Worm (Caenorhabditis elegans) whole organism, young adult: Measurements from ENCODE around the gene Y62F5A.9.

ENCODE experiments used
- B0019.2 ChIP-seq: fragments of 200-800 bp; sonication (Bioruptor generic); conservative IDR thresholded peaks from 2 replicates; pipeline ENCODE4 v1.3.6; 2022; ENCODE audit warnings: missing genetic modification reagents, missing genetic modification characterization, missing compliant biosample characterization
- B0336.3 ChIP-seq: fragments of 200-800 bp; sonication (Bioruptor generic); IDR thresholded peaks from 2 replicates; pipeline ENCODE4 v1.3.6; 2022; ENCODE audit warnings: missing genetic modification characterization, missing compliant biosample characterization
- D2030.7 ChIP-seq: fragments of 200-800 bp; sonication (Bioruptor generic); IDR thresholded peaks from 2 replicates; pipeline ENCODE4 v1.3.6; 2022; ENCODE audit warnings: missing genetic modification reagents, missing genetic modification characterization, missing compliant biosample characterization
- F33H1.4 ChIP-seq: fragments of 200-800 bp; sonication (Bioruptor generic); IDR thresholded peaks from 2 replicates; pipeline ENCODE4 v1.3.6; 2022; ENCODE audit warnings: missing genetic modification reagents, missing genetic modification characterization, missing compliant biosample characterization
- F39B2.1 ChIP-seq: fragments of 200-800 bp; sonication (Bioruptor generic); IDR thresholded peaks from 2 replicates; pipeline ENCODE4 v1.3.6; 2022; ENCODE audit warnings: missing genetic modification reagents, missing genetic modification characterization, missing compliant biosample characterization
- F57C9.4 ChIP-seq: sonication (generic microtip); optimal IDR thresholded peaks from 2 replicates; lab custom pipeline; 2017; ENCODE audit warnings: mild to moderate bottlenecking, missing genetic modification characterization, missing compliant biosample characterization
- Y53G8AR.9 ChIP-seq: fragments of 200-800 bp; sonication (Bioruptor generic); conservative IDR thresholded peaks from 2 replicates; pipeline ENCODE4 v1.3.6; 2022; ENCODE audit warnings: missing genetic modification reagents, missing genetic modification characterization, missing compliant biosample characterization
- Y95B8A.8 ChIP-seq: fragments of 200-800 bp; sonication (Bioruptor generic); IDR thresholded peaks from 2 replicates; pipeline ENCODE4 v1.3.6; 2022; ENCODE audit warnings: missing genetic modification reagents, missing genetic modification characterization, missing compliant biosample characterization
- aptf-3 ChIP-seq: fragments of 200-800 bp; sonication (Bioruptor generic); IDR thresholded peaks from 2 replicates; pipeline ENCODE4 v1.3.6; 2022; ENCODE audit warnings: missing genetic modification characterization, missing compliant biosample characterization
- atf-7 ChIP-seq: sonication (generic microtip); optimal IDR thresholded peaks from 2 replicates; lab custom pipeline; 2017; ENCODE audit warnings: mild to moderate bottlenecking, missing genetic modification characterization, missing compliant biosample characterization
- attf-5 ChIP-seq: fragments of 200-800 bp; sonication (Bioruptor generic); optimal IDR thresholded peaks from 2 replicates; lab custom pipeline; 2018; ENCODE audit warnings: mild to moderate bottlenecking, missing genetic modification characterization, missing compliant biosample characterization
- attf-6 ChIP-seq: fragments of 200-800 bp; sonication (Bioruptor generic); IDR thresholded peaks from 2 replicates; pipeline ENCODE4 v1.3.6; 2022; ENCODE audit warnings: missing genetic modification reagents, missing genetic modification characterization, missing compliant biosample characterization
- cebp-1 ChIP-seq, 2 experiments: fragments of 200-800 bp in 1 of 2; sonication (Bioruptor generic) in 1 of 2; sonication (generic microtip) in 1 of 2; IDR thresholded peaks in 1 of 2; optimal IDR thresholded peaks in 1 of 2; 2 replicates each; pipeline versions ENCODE4 v1.3.6 to Lab custom; 2017 to 2022; ENCODE audit warnings: missing compliant biosample characterization in 2 of 2, missing genetic modification characterization in 2 of 2, mild to moderate bottlenecking in 1 of 2, missing genetic modification reagents in 1 of 2, moderate library complexity in 1 of 2
- ceh-58 ChIP-seq: fragments of 200-800 bp; sonication (Bioruptor generic); IDR thresholded peaks from 2 replicates; pipeline ENCODE4 v1.3.6; 2022; ENCODE audit warnings: missing genetic modification characterization, missing compliant biosample characterization
- ceh-79 ChIP-seq: sonication (generic microtip); optimal IDR thresholded peaks from 2 replicates; lab custom pipeline; 2017; ENCODE audit warnings: mild to moderate bottlenecking, missing genetic modification characterization, missing compliant biosample characterization
- ceh-91 ChIP-seq: fragments of 200-800 bp; sonication (Bioruptor generic); IDR thresholded peaks from 2 replicates; pipeline ENCODE4 v1.3.6; 2022; ENCODE audit warnings: missing genetic modification reagents, missing genetic modification characterization, missing compliant biosample characterization
- dpff-1 ChIP-seq: sonication (generic microtip); optimal IDR thresholded peaks from 2 replicates; lab custom pipeline; 2017; ENCODE audit warnings: mild to moderate bottlenecking, missing genetic modification characterization, missing compliant biosample characterization
- efl-1 ChIP-seq: fragments of 150-350 bp; optimal IDR thresholded peaks from 2 replicates; lab custom pipeline; 2014; ENCODE audit warnings: missing biosample characterization, missing genetic modification reagents, missing genetic modification characterization
- egl-18 ChIP-seq: fragments of 200-800 bp; sonication (Bioruptor generic); IDR thresholded peaks from 2 replicates; pipeline ENCODE4 v1.3.6; 2022; ENCODE audit warnings: missing genetic modification reagents, missing genetic modification characterization, missing compliant biosample characterization
- fkh-3 ChIP-seq: sonication (generic microtip); optimal IDR thresholded peaks from 2 replicates; lab custom pipeline; 2016; ENCODE audit warnings: mild to moderate bottlenecking, missing genetic modification characterization, missing compliant biosample characterization
- hlh-12 ChIP-seq: sonication (generic microtip); optimal IDR thresholded peaks from 2 replicates; lab custom pipeline; 2016; ENCODE audit warnings: missing genetic modification characterization, missing compliant biosample characterization
- hrde-1 ChIP-seq: sonication (generic microtip); optimal IDR thresholded peaks from 2 replicates; lab custom pipeline; 2016; ENCODE audit warnings: missing genetic modification characterization, mild to moderate bottlenecking, missing compliant biosample characterization, moderate library complexity, missing genotype, missing genetic modification reagents, borderline replicate concordance
- hsf-1 ChIP-seq: fragments of 200-800 bp; sonication (Bioruptor generic); IDR thresholded peaks from 2 replicates; pipeline ENCODE4 v1.3.6; 2022; ENCODE audit warnings: missing genetic modification reagents, missing genetic modification characterization, missing compliant biosample characterization
- lin-35 ChIP-seq, 3 experiments: fragments of 150-350 bp in 2 of 3; sonication (generic microtip) in 1 of 3; optimal IDR thresholded peaks; 2 replicates each; lab custom pipeline; 2014 to 2018; ENCODE audit warnings: missing biosample characterization in 3 of 3, missing genetic modification characterization in 3 of 3, missing genetic modification reagents in 3 of 3
- lin-54 ChIP-seq: fragments of 200-800 bp; sonication (Bioruptor generic); optimal IDR thresholded peaks from 2 replicates; lab custom pipeline; 2018; ENCODE audit warnings: mild to moderate bottlenecking, missing genetic modification characterization, missing compliant biosample characterization
- lsy-27 ChIP-seq: sonication (generic microtip); optimal IDR thresholded peaks from 2 replicates; lab custom pipeline; 2017; ENCODE audit warnings: missing genetic modification characterization, mild to moderate bottlenecking, missing compliant biosample characterization, antibody characterized with exemption, missing genotype, borderline replicate concordance; ENCODE audit not compliant: insufficient read depth
- madf-3 ChIP-seq: fragments of 200-800 bp; sonication (Bioruptor generic); IDR thresholded peaks from 2 replicates; pipeline ENCODE4 v1.3.6; 2022; ENCODE audit warnings: missing genetic modification reagents, missing genetic modification characterization, missing compliant biosample characterization
- madf-6 ChIP-seq: fragments of 200-800 bp; sonication (Bioruptor generic); IDR thresholded peaks from 2 replicates; pipeline ENCODE4 v1.3.6; 2022; ENCODE audit warnings: missing genetic modification reagents, missing genetic modification characterization, missing compliant biosample characterization
- madf-8 ChIP-seq: fragments of 200-800 bp; sonication (Bioruptor generic); conservative IDR thresholded peaks from 2 replicates; pipeline ENCODE4 v1.3.6; 2022; ENCODE audit warnings: missing genetic modification reagents, missing genetic modification characterization, missing compliant biosample characterization
- nfya-2 ChIP-seq: fragments of 200-800 bp; sonication (Bioruptor generic); IDR thresholded peaks from 2 replicates; pipeline ENCODE4 v1.3.6; 2022; ENCODE audit warnings: missing genetic modification reagents, missing genetic modification characterization, missing compliant biosample characterization
- nhr-80 ChIP-seq: sonication (generic microtip); optimal IDR thresholded peaks from 2 replicates; lab custom pipeline; 2016; ENCODE audit warnings: missing genetic modification characterization, missing compliant biosample characterization
- pbrm-1 ChIP-seq: fragments of 200-800 bp; sonication (Bioruptor generic); IDR thresholded peaks from 2 replicates; pipeline ENCODE4 v1.3.6; 2022; ENCODE audit warnings: missing genetic modification reagents, missing genetic modification characterization, missing compliant biosample characterization
- repo-1 ChIP-seq: sonication (generic microtip); optimal IDR thresholded peaks from 2 replicates; lab custom pipeline; 2017; ENCODE audit warnings: mild to moderate bottlenecking, missing genetic modification characterization, missing compliant biosample characterization
- rpc-1 ChIP-seq, 2 experiments: fragments of 150-350 bp in 1 of 2; sonication (generic microtip) in 1 of 2; optimal IDR thresholded peaks; 2 replicates each; lab custom pipeline; 2014 to 2018; ENCODE audit warnings: missing biosample characterization in 1 of 2, missing genetic modification characterization in 1 of 2, missing genetic modification reagents in 1 of 2, missing genotype in 1 of 2
- sea-2 ChIP-seq: fragments of 200-800 bp; sonication (Bioruptor generic); IDR thresholded peaks from 2 replicates; pipeline ENCODE4 v1.3.6; 2022; ENCODE audit warnings: missing genetic modification characterization, missing compliant biosample characterization
- snpc-1.1 ChIP-seq: sonication (generic microtip); optimal IDR thresholded peaks from 2 replicates; lab custom pipeline; 2017; ENCODE audit warnings: missing genetic modification characterization, mild to moderate bottlenecking, missing compliant biosample characterization, antibody characterized with exemption, moderate library complexity, missing genotype, missing genetic modification reagents; ENCODE audit not compliant: insufficient read depth
- snpc-1.3 ChIP-seq: sonication (generic microtip); optimal IDR thresholded peaks from 2 replicates; lab custom pipeline; 2017; ENCODE audit warnings: missing genetic modification characterization, mild to moderate bottlenecking, missing compliant biosample characterization, antibody characterized with exemption, moderate library complexity, missing genotype, missing genetic modification reagents; ENCODE audit not compliant: insufficient read depth
- snpc-3.4 ChIP-seq: sonication (generic microtip); optimal IDR thresholded peaks from 2 replicates; lab custom pipeline; 2017; ENCODE audit warnings: missing genetic modification characterization, mild to moderate bottlenecking, missing compliant biosample characterization, antibody characterized with exemption, moderate library complexity, missing genotype, missing genetic modification reagents
- snpc-4 ChIP-seq, 5 experiments: fragments of 150-350 bp in 1 of 5; sonication (generic microtip) in 4 of 5; optimal IDR thresholded peaks; 2 replicates each; lab custom pipeline; 2014 to 2018; ENCODE audit warnings: missing genetic modification characterization in 5 of 5, missing biosample characterization in 3 of 5, antibody characterized with exemption in 2 of 5, mild to moderate bottlenecking in 2 of 5, missing compliant biosample characterization in 2 of 5, missing genotype in 2 of 5, moderate library complexity in 2 of 5, missing genetic modification reagents in 1 of 5
- tbp1 ChIP-seq: fragments of 200-800 bp; sonication (Bioruptor generic); optimal IDR thresholded peaks from 2 replicates; lab custom pipeline; 2018; ENCODE audit warnings: mild to moderate bottlenecking, missing genetic modification characterization, missing compliant biosample characterization
- tlf-1 ChIP-seq: fragments of 200-800 bp; sonication (Bioruptor generic); optimal IDR thresholded peaks from 2 replicates; lab custom pipeline; 2018; ENCODE audit warnings: mild to moderate bottlenecking, missing genetic modification characterization, missing compliant biosample characterization
- unc-130 ChIP-seq: sonication (generic microtip); optimal IDR thresholded peaks from 2 replicates; lab custom pipeline; 2016; ENCODE audit warnings: missing genetic modification reagents, missing genetic modification characterization, missing compliant biosample characterization
- unc-62 ChIP-seq: fragments of 150-350 bp; optimal IDR thresholded peaks from 2 replicates; lab custom pipeline; 2014; ENCODE audit warnings: missing biosample characterization, missing genetic modification reagents, missing genetic modification characterization
- xnd-1 ChIP-seq: sonication (generic microtip); optimal IDR thresholded peaks from 2 replicates; lab custom pipeline; 2016; ENCODE audit warnings: missing genotype, missing genetic modification reagents, missing genetic modification characterization, missing compliant biosample characterization

The Y62F5A.9 gene

DNA sequence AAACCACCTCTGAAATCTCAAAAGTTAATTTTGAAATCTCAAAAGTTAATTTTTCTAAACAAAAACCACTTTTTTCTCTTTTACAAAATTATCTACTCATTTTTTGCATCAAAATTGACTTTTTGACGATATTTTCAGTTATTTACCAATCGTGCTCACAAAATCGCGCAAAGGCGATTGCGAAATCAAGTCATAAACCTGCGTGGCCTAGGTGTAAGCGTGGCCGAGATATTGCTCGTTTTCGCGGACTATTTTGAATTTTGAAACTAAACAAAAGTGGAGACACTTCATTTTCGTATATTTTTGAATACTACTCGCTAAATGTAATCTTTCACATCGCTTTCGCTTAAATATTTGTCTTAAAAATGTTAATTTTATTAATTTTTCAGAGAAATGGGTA is 39.7 kb upstream of the Y62F5A.9 start, which contains the start of gene smc-6:
smc-6 (plus strand) TSS at position 390 of the 400 bp plus-strand sequence.
- TF ChIP-seq cebp-1 (GFP tag; IDR thresholded peaks at IDR 0.05; lab: Robert Waterston, UW) (peak; percentile 96), cebp-1 (tag; optimal IDR thresholded peaks at IDR 0.05; lab: Kevin White, UChicago) (peak; percentile 99), attf-5 (GFP tag; lab: Kevin White, UChicago) (peak; percentile 77), F57C9.4 (tag; lab: Kevin White, UChicago) (no peak), nhr-80 (tag; lab: Kevin White, UChicago) (peak; percentile 28), F39B2.1 (no peak)

DNA sequence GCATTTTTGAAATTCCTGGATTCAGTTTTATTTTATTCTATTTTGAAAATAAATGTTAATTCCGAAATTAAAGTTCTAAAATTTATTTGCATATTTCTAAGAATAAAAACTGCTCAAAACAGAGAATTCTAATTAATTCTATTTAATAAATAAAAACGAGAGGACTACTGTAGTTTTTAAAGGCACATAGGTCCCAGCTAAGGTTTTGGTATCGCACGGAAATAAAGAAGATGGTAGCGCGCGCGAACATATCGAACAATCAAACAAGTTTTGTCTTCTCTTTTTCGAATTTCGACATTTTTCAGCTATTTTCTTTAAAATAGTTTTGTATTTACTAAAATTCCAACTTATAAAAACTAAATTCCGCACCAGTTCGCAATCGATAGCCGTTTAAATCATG is 39.2 kb upstream of the Y62F5A.9 start:
- TF ChIP-seq madf-3 (GFP tag; lab: Robert Waterston, UW) = peak; percentile 91
- TF ChIP-seq sea-2 = no peak
- no peak for TF ChIP-seq rpc-1 (optimal IDR thresholded peaks at IDR 0.05; lab: Kevin White, UChicago)
- TF ChIP-seq rpc-1 (tag; optimal IDR thresholded peaks at IDR 0.05; lab: Kevin White, UChicago) = no peak
- peak; percentile 93 for TF ChIP-seq xnd-1 (tag; lab: Kevin White, UChicago)
- no peak for TF ChIP-seq fkh-3 (tag; lab: Kevin White, UChicago)
- TF ChIP-seq madf-6 = peak; percentile 99
- peak; percentile 83 for TF ChIP-seq B0019.2 (GFP tag; lab: Robert Waterston, UW)
- no peak for TF ChIP-seq ceh-79
- TF ChIP-seq F33H1.4 (GFP tag; lab: Robert Waterston, UW) = peak; percentile 96
- TF ChIP-seq snpc-1.1 (tag; lab: Kevin White, UChicago) = no peak
- TF ChIP-seq atf-7 (tag; lab: Kevin White, UChicago) = no peak
- no peak for TF ChIP-seq ceh-58 (GFP tag; lab: Robert Waterston, UW)
- no peak for TF ChIP-seq repo-1 (tag; lab: Kevin White, UChicago)
- no peak for TF ChIP-seq unc-62 (GFP tag; lab: Kevin White, UChicago)
- TF ChIP-seq hlh-12 (tag; lab: Kevin White, UChicago) = no peak
- peak; percentile 71 for TF ChIP-seq tlf-1 (GFP tag; lab: Kevin White, UChicago)
- TF ChIP-seq madf-8 = peak; percentile 96
- peak; percentile 88 for TF ChIP-seq hsf-1 (GFP tag; lab: Robert Waterston, UW)
- no peak for TF ChIP-seq nfya-2 (GFP tag; lab: Robert Waterston, UW)
- no peak for TF ChIP-seq hrde-1 (tag; lab: Kevin White, UChicago)
- peak; percentile 58 for TF ChIP-seq unc-130 (GFP tag; lab: Kevin White, UChicago)
- peak; percentile 95 for TF ChIP-seq ceh-91 (GFP tag; lab: Robert Waterston, UW)
- TF ChIP-seq attf-6 = 0 out of 2 replicates have a peak, but pooled peaks have one; percentile 48
- TF ChIP-seq snpc-4 (GFP tag; optimal IDR thresholded peaks at IDR 0.05; lab: Kevin White, UChicago) = no peak
- TF ChIP-seq snpc-4 (tag; optimal IDR thresholded peaks at IDR 0.05; lab: Kevin White, UChicago) = peak in 2 of 4 experiments; percentile 2 to 44
- no peak for TF ChIP-seq Y53G8AR.9
- peak; percentile 47 for TF ChIP-seq snpc-3.4 (tag; lab: Kevin White, UChicago)
- no peak for TF ChIP-seq dpff-1
- TF ChIP-seq tbp1 (GFP tag; lab: Kevin White, UChicago) = peak; percentile 60
- TF ChIP-seq D2030.7 (GFP tag; lab: Robert Waterston, UW) = peak; percentile 94
- peak; percentile 80 for TF ChIP-seq lin-54 (GFP tag; lab: Kevin White, UChicago)
- peak; percentile 47 for TF ChIP-seq snpc-1.3
- no peak for TF ChIP-seq egl-18
- TF ChIP-seq lin-35 (GFP tag; optimal IDR thresholded peaks at IDR 0.05; lab: Kevin White, UChicago) = peak in 1 of 3 experiments; percentile 77
- TF ChIP-seq B0336.3 (GFP tag; lab: Robert Waterston, UW) = 0 out of 2 replicates have a peak, but pooled peaks have one; percentile 55
- 0 out of 2 replicates have a peak, but pooled peaks have one; percentile 21 for TF ChIP-seq pbrm-1 (GFP tag; lab: Robert Waterston, UW)
- no peak for TF ChIP-seq aptf-3 (GFP tag; lab: Robert Waterston, UW)
- TF ChIP-seq lsy-27 (tag; lab: Kevin White, UChicago) = no peak
- TF ChIP-seq Y95B8A.8 (GFP tag; lab: Robert Waterston, UW) = peak; percentile 89; the same call in 1 of the 2 replicates
- peak; percentile 97 for TF ChIP-seq efl-1 (GFP tag; lab: Kevin White, UChicago)
